Fruit fly (Drosophila melanogaster) whole organism, embryonic: ENCODE results near the gene ppk24.

ENCODE experiments used
- ATbp ChIP-seq: fragments of 200-800 bp; sonication (Bioruptor generic); optimal IDR thresholded peaks from 2 replicates; lab custom pipeline; 2017; ENCODE audit warnings: missing biosample characterization, mild to moderate bottlenecking, missing genetic modification characterization, missing genetic modification reagents
- CG10959 ChIP-seq: fragments of 200-800 bp; sonication (Bioruptor generic); IDR thresholded peaks from 2 replicates; pipeline ENCODE4 v1.3.6; 2022; ENCODE audit warnings: missing biosample characterization, missing genetic modification characterization
- CG11504 ChIP-seq: fragments of 200-800 bp; sonication (Bioruptor generic); optimal IDR thresholded peaks from 3 replicates; lab custom pipeline; 2019; ENCODE audit warnings: missing biosample characterization, mild to moderate bottlenecking, missing genetic modification characterization, moderate library complexity
- CG11723 ChIP-seq: fragments of 200-800 bp; sonication (Bioruptor generic); optimal IDR thresholded peaks from 2 replicates; lab custom pipeline; 2017; ENCODE audit warnings: missing biosample characterization, mild to moderate bottlenecking, missing genetic modification characterization
- CG13775 ChIP-seq: fragments of 200-800 bp; sonication (Bioruptor generic); optimal IDR thresholded peaks from 3 replicates; lab custom pipeline; 2017; ENCODE audit warnings: missing biosample characterization, mild to moderate bottlenecking, missing genetic modification characterization
- CG15514 ChIP-seq: fragments of 200-800 bp; sonication (Bioruptor generic); optimal IDR thresholded peaks from 3 replicates; lab custom pipeline; 2017; ENCODE audit warnings: missing biosample characterization, missing genetic modification characterization, mild to moderate bottlenecking, moderate library complexity, missing genetic modification reagents
- CG15601 ChIP-seq: fragments of 200-800 bp; sonication (Bioruptor generic); optimal IDR thresholded peaks from 3 replicates; lab custom pipeline; 2019; ENCODE audit warnings: missing biosample characterization, mild to moderate bottlenecking, missing genetic modification characterization, moderate library complexity
- CG17612 ChIP-seq: fragments of 200-800 bp; sonication (Bioruptor generic); IDR thresholded peaks from 2 replicates; pipeline ENCODE4 v1.3.6; 2022; ENCODE audit warnings: missing biosample characterization, missing genetic modification characterization
- CG18011 ChIP-seq: fragments of 200-800 bp; sonication (Bioruptor generic); optimal IDR thresholded peaks from 2 replicates; lab custom pipeline; 2017; ENCODE audit warnings: missing biosample characterization, missing genetic modification characterization, mild to moderate bottlenecking, moderate library complexity, missing genotype
- CG30403 ChIP-seq: fragments of 200-800 bp; sonication (Bioruptor generic); optimal IDR thresholded peaks from 3 replicates; lab custom pipeline; 2016; ENCODE audit warnings: missing biosample characterization, missing genetic modification characterization
- CG32772 ChIP-seq: fragments of 200-800 bp; sonication (Bioruptor generic); IDR thresholded peaks from 2 replicates; pipeline ENCODE4 v1.3.6; 2022; ENCODE audit warnings: missing biosample characterization, missing genetic modification characterization
- CG4328 ChIP-seq: fragments of 200-800 bp; sonication (Bioruptor generic); optimal IDR thresholded peaks from 3 replicates; lab custom pipeline; 2017; ENCODE audit warnings: missing biosample characterization, missing genetic modification reagents, missing genetic modification characterization
- CG7556 ChIP-seq: fragments of 200-800 bp; sonication (Bioruptor generic); optimal IDR thresholded peaks from 2 replicates; lab custom pipeline; 2017; ENCODE audit warnings: missing biosample characterization, mild to moderate bottlenecking, missing genetic modification characterization
- CG8765 ChIP-seq: fragments of 200-800 bp; sonication (Bioruptor generic); IDR thresholded peaks from 2 replicates; pipeline ENCODE4 v1.3.6; 2022; ENCODE audit warnings: missing biosample characterization, missing genetic modification characterization
- CTCF ChIP-seq: fragments of 200-800 bp; sonication (Bioruptor generic); optimal IDR thresholded peaks from 2 replicates; lab custom pipeline; 2017; ENCODE audit warnings: missing biosample characterization, mild to moderate bottlenecking, missing genetic modification characterization, moderate library complexity
- CkIIα-i1 ChIP-seq: fragments of 200-800 bp; sonication (Bioruptor generic); IDR thresholded peaks from 2 replicates; pipeline ENCODE4 v1.3.6; 2022; ENCODE audit warnings: missing biosample characterization, missing genetic modification characterization
- Drgx ChIP-seq: fragments of 200-800 bp; sonication (Bioruptor generic); IDR thresholded peaks from 2 replicates; pipeline ENCODE4 v1.3.6; 2022; ENCODE audit warnings: missing biosample characterization, missing genetic modification characterization
- Ets65A ChIP-seq: fragments of 200-800 bp; sonication (Bioruptor generic); peaks from one replicate; lab custom pipeline; 2016; ENCODE audit warnings: missing biosample characterization, missing genetic modification characterization
- Hr51 ChIP-seq, 2 experiments: fragments of 200-800 bp; sonication (Bioruptor generic); optimal IDR thresholded peaks; 2 replicates in 1 of 2; 3 replicates in 1 of 2; lab custom pipeline; 2016 to 2018; ENCODE audit warnings: missing biosample characterization in 2 of 2, missing genetic modification characterization in 2 of 2, mild to moderate bottlenecking in 1 of 2, moderate library complexity in 1 of 2
- Jarid2 ChIP-seq: fragments of 200-800 bp; sonication (Bioruptor generic); optimal IDR thresholded peaks from 3 replicates; lab custom pipeline; 2017; ENCODE audit warnings: mild to moderate bottlenecking, missing biosample characterization, missing genetic modification reagents, missing genetic modification characterization
- Pdp1 ChIP-seq, 2 experiments: fragments of 200-800 bp; sonication (Bioruptor generic); optimal IDR thresholded peaks; 3 replicates each; lab custom pipeline; 2016; ENCODE audit warnings: missing biosample characterization in 2 of 2, missing genetic modification characterization in 2 of 2, mild to moderate bottlenecking in 1 of 2, moderate library complexity in 1 of 2
- Ptx1 ChIP-seq: fragments of 200-800 bp; sonication (Bioruptor generic); IDR thresholded peaks from 2 replicates; pipeline ENCODE4 v1.3.6; 2022; ENCODE audit warnings: missing biosample characterization, missing genetic modification characterization
- ac ChIP-seq: fragments of 200-800 bp; sonication (Bioruptor generic); optimal IDR thresholded peaks from 3 replicates; lab custom pipeline; 2017; ENCODE audit warnings: missing biosample characterization, mild to moderate bottlenecking, missing genetic modification characterization
- caup ChIP-seq: fragments of 200-800 bp; sonication (Bioruptor generic); optimal IDR thresholded peaks from 3 replicates; lab custom pipeline; 2017; ENCODE audit warnings: missing biosample characterization, mild to moderate bottlenecking, missing genetic modification characterization, moderate library complexity; ENCODE audit not compliant: severe bottlenecking
- crc ChIP-seq: fragments of 200-800 bp; sonication (Bioruptor generic); optimal IDR thresholded peaks from 2 replicates; lab custom pipeline; 2016; ENCODE audit warnings: missing biosample characterization, missing genetic modification characterization
- da ChIP-seq: fragments of 200-800 bp; sonication (Bioruptor generic); optimal IDR thresholded peaks from 2 replicates; lab custom pipeline; 2016; ENCODE audit warnings: missing biosample characterization, missing genetic modification characterization
- emc ChIP-seq: fragments of 200-800 bp; sonication (Bioruptor generic); optimal IDR thresholded peaks from 2 replicates; lab custom pipeline; 2016; ENCODE audit warnings: missing biosample characterization, missing genetic modification characterization
- jigr1 ChIP-seq: fragments of 200-800 bp; sonication (Bioruptor generic); IDR thresholded peaks from 3 replicates; pipeline ENCODE4 v1.3.6; 2022; ENCODE audit warnings: missing biosample characterization, missing genetic modification characterization
- kay ChIP-seq: fragments of 200-800 bp; sonication (Bioruptor generic); optimal IDR thresholded peaks from 2 replicates; lab custom pipeline; 2016; ENCODE audit warnings: missing biosample characterization, missing genetic modification characterization
- lab ChIP-seq: fragments of 200-800 bp; sonication (Bioruptor generic); optimal IDR thresholded peaks from 3 replicates; lab custom pipeline; 2017; ENCODE audit warnings: missing biosample characterization, missing genetic modification characterization, mild to moderate bottlenecking, moderate library complexity, missing genetic modification reagents
- mirr ChIP-seq: fragments of 200-800 bp; sonication (Bioruptor generic); optimal IDR thresholded peaks from 3 replicates; lab custom pipeline; 2018; ENCODE audit warnings: missing biosample characterization, mild to moderate bottlenecking, missing genetic modification characterization
- odd ChIP-seq: fragments of 200-800 bp; sonication (Bioruptor generic); optimal IDR thresholded peaks from 2 replicates; lab custom pipeline; 2017; ENCODE audit warnings: missing biosample characterization, mild to moderate bottlenecking, missing genetic modification characterization
- p53 ChIP-seq: fragments of 200-800 bp; sonication (Bioruptor generic); optimal IDR thresholded peaks from 2 replicates; lab custom pipeline; 2016; ENCODE audit warnings: missing biosample characterization, missing genetic modification characterization
- pnt ChIP-seq: fragments of 200-800 bp; sonication (Bioruptor generic); optimal IDR thresholded peaks from 3 replicates; lab custom pipeline; 2016; ENCODE audit warnings: missing biosample characterization, missing genetic modification characterization
- psq ChIP-seq: fragments of 200-800 bp; sonication (Bioruptor generic); optimal IDR thresholded peaks from 2 replicates; lab custom pipeline; 2017; ENCODE audit warnings: missing biosample characterization, missing genetic modification characterization
- vvl ChIP-seq: fragments of 200-800 bp; sonication (Bioruptor generic); IDR thresholded peaks from 2 replicates; pipeline ENCODE4 v1.3.6; 2022; ENCODE audit warnings: missing biosample characterization, missing genetic modification characterization

Gene ppk24

DNA sequence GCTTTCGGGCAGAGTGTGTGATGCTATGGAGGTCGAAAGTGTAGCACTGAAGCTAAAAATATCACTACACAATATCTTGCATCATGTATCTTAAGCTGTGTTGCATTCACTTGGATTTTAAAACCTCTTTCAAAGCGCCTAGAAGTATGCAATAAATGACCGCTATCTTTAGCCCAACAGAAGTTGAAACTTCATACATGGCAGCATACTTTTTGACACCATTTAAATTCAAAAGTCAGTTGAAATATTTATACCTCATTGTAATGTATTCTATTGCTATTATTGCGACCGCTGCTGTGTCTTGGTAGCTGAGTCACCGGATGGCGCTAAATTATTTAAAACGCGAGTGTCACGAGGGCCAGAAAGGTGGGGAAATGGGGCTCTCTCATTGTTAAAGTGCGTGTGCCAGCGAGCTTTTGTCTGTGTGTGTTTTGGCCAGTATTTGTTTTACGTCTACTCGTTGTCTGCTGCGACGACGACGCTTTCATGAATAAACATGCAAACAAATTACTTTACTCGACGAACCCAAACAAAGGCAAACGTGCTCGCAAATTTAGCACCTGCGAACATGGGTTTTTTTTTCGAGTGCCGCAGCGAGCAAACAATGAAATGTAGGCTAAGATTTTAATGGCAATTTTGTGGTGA lies 5.4 kb downstream of the ppk24 start (continued):
- TF ChIP-seq Hr51 (GFP tag; optimal IDR thresholded peaks at IDR 0.05; lab: Kevin White, UChicago) (peak in 1 of 2 experiments; percentile 34), CG13775 (GFP tag; lab: Kevin White, UChicago) (no peak), CG18011 (GFP tag; lab: Kevin White, UChicago) (peak; percentile 93), Pdp1 (GFP tag; optimal IDR thresholded peaks at IDR 0.05; lab: Kevin White, UChicago) (no peak), ATbp (GFP tag; lab: Kevin White, UChicago) (peak; percentile 36), vvl (GFP tag; lab: Robert Waterston, UW) (peak; percentile 16; the same call in 1 of the 2 replicates), pnt (no peak), CG7556 (GFP tag; lab: Kevin White, UChicago) (peak; percentile 20), CG17612 (peak; percentile 80), kay (GFP tag; lab: Kevin White, UChicago) (peak; percentile 26), p53 (GFP tag; lab: Kevin White, UChicago) (peak; percentile 32), CTCF (peak; percentile 6), CG15514 (GFP tag; lab: Kevin White, UChicago) (peak; percentile 6), CG11504 (tag; lab: Kevin White, UChicago) (peak; percentile 23), crc (no peak), lab (GFP tag; lab: Kevin White, UChicago) (peak; percentile 24), emc (GFP tag; lab: Kevin White, UChicago) (no peak), CG4328 (no peak)

DNA sequence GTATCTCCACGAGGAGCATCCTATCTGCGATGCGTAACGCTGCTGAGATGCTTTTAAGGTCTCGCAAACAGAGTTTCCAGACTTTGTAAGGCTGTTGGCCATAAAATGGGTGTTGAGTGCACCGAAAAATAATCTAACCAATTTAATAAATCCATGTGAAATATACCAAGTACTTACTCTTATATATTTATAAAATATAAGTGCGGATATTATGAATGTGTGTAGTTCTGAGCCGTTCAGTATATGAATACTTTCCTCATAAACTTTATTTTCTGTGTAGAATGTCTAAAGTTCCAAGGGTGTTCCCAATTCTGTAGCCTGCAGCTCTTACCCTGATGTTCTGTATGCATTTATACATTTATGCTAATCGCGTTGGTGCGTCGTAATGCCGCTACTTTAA lies 20.3 kb downstream of the ppk24 start:
- TF ChIP-seq ac (GFP tag; lab: Kevin White, UChicago) (no peak), CG30403 (GFP tag; lab: Kevin White, UChicago) (no peak), odd (GFP tag; lab: Kevin White, UChicago) (no peak), CG10959 (GFP tag; lab: Robert Waterston, UW) (no peak), CG11723 (GFP tag; lab: Kevin White, UChicago) (no peak), da (no peak), psq (no peak), CG8765 (GFP tag; lab: Robert Waterston, UW) (no peak), Ptx1 (GFP tag; lab: Robert Waterston, UW) (no peak), CkIIα-i1 (GFP tag; lab: Robert Waterston, UW) (no peak)

DNA sequence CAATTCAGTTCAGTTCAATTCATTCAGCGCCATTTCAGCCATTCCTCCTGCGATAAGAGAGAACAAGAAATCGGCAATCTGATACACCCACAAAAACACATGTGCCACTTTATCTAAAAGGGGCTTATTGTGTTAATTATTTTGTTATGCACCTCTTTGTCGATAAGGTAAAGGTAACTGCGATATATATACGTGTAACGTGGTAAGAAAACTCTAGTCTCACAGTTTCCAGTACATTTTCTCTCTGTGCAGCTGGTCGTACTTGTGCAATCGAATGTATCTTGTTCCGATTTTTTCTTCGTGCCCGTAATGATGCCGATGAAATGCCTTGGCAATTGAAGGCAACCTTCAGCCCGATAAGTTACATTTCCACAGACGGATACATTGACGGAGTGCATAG lies 22.0 kb downstream of the ppk24 start:
- TF ChIP-seq mirr (GFP tag; lab: Kevin White, UChicago) (peak; percentile 13), Ets65A (GFP tag; lab: Kevin White, UChicago) (peak; percentile 75), Drgx (peak; percentile 36; the same call in 1 of the 2 replicates), caup (peak; percentile 50), CG15601 (tag; lab: Kevin White, UChicago) (peak; percentile 63), CG32772 (no peak)

- TF ChIP-seq Jarid2 (GFP tag; lab: Kevin White, UChicago) (no peak), jigr1 (no peak), Drgx (peak; percentile 30; the same call in 1 of the 2 replicates)
Measured at dm6 chr3R:31290195-31290594, 24.7 kb downstream of the ppk24 start.
